Worm (Caenorhabditis elegans): ENCODE data around the gene gpd-4.

The gpd-4 gene

ce11 chrII:10202275-10202674 is 31.2 kb downstream of the gpd-4 start (continued):
- TF ChIP-seq ham-2 (GFP tag; optimal IDR thresholded peaks at IDR 0.05), result no peak
- TF ChIP-seq cnd-1 (tag; optimal IDR thresholded peaks at IDR 0.05), result no peak
- peak; percentile 59 for TF ChIP-seq ces-1 (GFP tag; optimal IDR thresholded peaks at IDR 0.05)

- no peak for TF ChIP-seq nhr-2 (tag; optimal IDR thresholded peaks at IDR 0.05)
- peak; percentile 28 for TF ChIP-seq unc-62 (GFP tag; optimal IDR thresholded peaks at IDR 0.05)
- no peak for TF ChIP-seq flh-1 (GFP tag; optimal IDR thresholded peaks at IDR 0.05)
- no peak for TF ChIP-seq lsy-2 (tag; optimal IDR thresholded peaks at IDR 0.05)
- peak; percentile 23 for TF ChIP-seq mab-5 (tag; optimal IDR thresholded peaks at IDR 0.05)
- no peak for TF ChIP-seq mls-2 (tag; optimal IDR thresholded peaks at IDR 0.05)
- no peak for TF ChIP-seq elt-3 (tag; optimal IDR thresholded peaks at IDR 0.05)
- no peak for TF ChIP-seq lin-32 (GFP tag; optimal IDR thresholded peaks at IDR 0.05)
- TF ChIP-seq pha-4 (tag; optimal IDR thresholded peaks at IDR 0.05), result no peak
- TF ChIP-seq mep-1 (tag; optimal IDR thresholded peaks at IDR 0.05), result no peak
These were observed 32.0 kb downstream of the gpd-4 start for ce11 chrII:10203067-10203466.

- TF ChIP-seq pha-4 (tag; optimal IDR thresholded peaks at IDR 0.05), result peak; percentile 68
- peak; percentile 67 for TF ChIP-seq ham-2 (GFP tag; optimal IDR thresholded peaks at IDR 0.05)
- no peak for TF ChIP-seq mep-1 (tag; optimal IDR thresholded peaks at IDR 0.05)
- peak; percentile 13 for TF ChIP-seq blmp-1 (tag; optimal IDR thresholded peaks at IDR 0.05)
- no peak for TF ChIP-seq lin-32 (GFP tag; optimal IDR thresholded peaks at IDR 0.05)
- no peak for TF ChIP-seq hlh-1 (tag; optimal IDR thresholded peaks at IDR 0.05)
- peak; percentile 34 for TF ChIP-seq nhr-237 (tag; optimal IDR thresholded peaks at IDR 0.05)
- TF ChIP-seq flh-1 (GFP tag; optimal IDR thresholded peaks at IDR 0.05), result no peak
- TF ChIP-seq nhr-12 (tag; optimal IDR thresholded peaks at IDR 0.05), result no peak
- TF ChIP-seq nhr-76 (tag; optimal IDR thresholded peaks at IDR 0.05), result no peak
- no peak for TF ChIP-seq sem-2 (GFP tag; optimal IDR thresholded peaks at IDR 0.05)
- no peak for TF ChIP-seq nhr-2 (tag; optimal IDR thresholded peaks at IDR 0.05)
These were observed 32.7 kb downstream of the gpd-4 start for ce11 chrII:10203765-10204164.

ce11 chrII:10204428-10205049 is 33.5 kb downstream of the gpd-4 start:
- no peak for TF ChIP-seq lin-13 (tag; optimal IDR thresholded peaks at IDR 0.05)
- no peak for TF ChIP-seq nhr-2 (tag; optimal IDR thresholded peaks at IDR 0.05)
- peak; percentile 32 for TF ChIP-seq pha-4 (tag; optimal IDR thresholded peaks at IDR 0.05)
- no peak for TF ChIP-seq ces-1 (GFP tag; optimal IDR thresholded peaks at IDR 0.05)
- no peak for TF ChIP-seq elt-3 (tag; optimal IDR thresholded peaks at IDR 0.05)
- TF ChIP-seq lin-32 (GFP tag; optimal IDR thresholded peaks at IDR 0.05), result no peak
- no peak for TF ChIP-seq snpc-4 (tag; optimal IDR thresholded peaks at IDR 0.05)
- TF ChIP-seq sem-2 (GFP tag; optimal IDR thresholded peaks at IDR 0.05), result no peak
- TF ChIP-seq cnd-1 (tag; optimal IDR thresholded peaks at IDR 0.05), result no peak
- TF ChIP-seq zip-8 (tag; optimal IDR thresholded peaks at IDR 0.05), result no peak
- TF ChIP-seq hlh-1 (tag; optimal IDR thresholded peaks at IDR 0.05), result peak; percentile 53

ce11 chrII:10206425-10206824 is 35.4 kb downstream of the gpd-4 start, which contains the start of gene T01E8.1:
Gene T01E8.1 (plus strand): TSS chrII:10206725.
- TF ChIP-seq unc-62 (GFP tag; optimal IDR thresholded peaks at IDR 0.05), result no peak
- TF ChIP-seq ces-1 (GFP tag; optimal IDR thresholded peaks at IDR 0.05), result no peak
- no peak for TF ChIP-seq mab-5 (tag; optimal IDR thresholded peaks at IDR 0.05)
- TF ChIP-seq nhr-28 (tag; optimal IDR thresholded peaks at IDR 0.05), result no peak
- TF ChIP-seq ceh-43 (GFP tag; optimal IDR thresholded peaks at IDR 0.05), result no peak
- TF ChIP-seq sptf-1 (tag; optimal IDR thresholded peaks at IDR 0.05), result no peak
- no peak for TF ChIP-seq cnd-1 (tag; optimal IDR thresholded peaks at IDR 0.05)
- TF ChIP-seq blmp-1 (tag; optimal IDR thresholded peaks at IDR 0.05), result no peak
- no peak for TF ChIP-seq ztf-11 (tag; optimal IDR thresholded peaks at IDR 0.05)

ce11 chrII:10218171-10218570 is 47.1 kb downstream of the gpd-4 start, which contains the start of gene ref-1:
Gene ref-1 (plus strand): TSS chrII:10218471.
- no peak for TF ChIP-seq M03D4.4 (tag; optimal IDR thresholded peaks at IDR 0.05)
- no peak for TF ChIP-seq elt-3 (tag; optimal IDR thresholded peaks at IDR 0.05)
- no peak for TF ChIP-seq ham-2 (GFP tag; optimal IDR thresholded peaks at IDR 0.05)
- no peak for TF ChIP-seq bed-3 (GFP tag; optimal IDR thresholded peaks at IDR 0.05)
- TF ChIP-seq unc-62 (GFP tag; optimal IDR thresholded peaks at IDR 0.05), result no peak
- no peak for TF ChIP-seq flh-1 (GFP tag; optimal IDR thresholded peaks at IDR 0.05)
- no peak for TF ChIP-seq ceh-43 (GFP tag; optimal IDR thresholded peaks at IDR 0.05)
- no peak for TF ChIP-seq unc-120 (tag; optimal IDR thresholded peaks at IDR 0.05; ENCODE audit: poor library complexity, severe bottlenecking)

Measured in whole organism, mixed stage, embryonic.